Worm (Caenorhabditis elegans): ENCODE measurements around the gene F13H8.11.

The F13H8.11 gene

ce11 chrII:6259867-6260266 is at the start of gene F13H8.11:
Gene F13H8.11 (minus strand): TSS chrII:6260021.
- TF ChIP-seq unc-62 (GFP tag; optimal IDR thresholded peaks at IDR 0.05) = no peak

- no peak for TF ChIP-seq unc-62 (GFP tag; optimal IDR thresholded peaks at IDR 0.05)
These were observed 49.4 kb upstream of the F13H8.11 start, which contains the start of gene glb-10 for ce11 chrII:6309198-6309597. Gene glb-10 (minus strand): TSS chrII:6309298.

ce11 chrII:6306125-6306524 is 46.3 kb upstream of the F13H8.11 start, which contains the start of gene C29F5.8:
Gene C29F5.8 (plus strand): TSS chrII:6306425.
- TF ChIP-seq unc-62 (GFP tag; optimal IDR thresholded peaks at IDR 0.05) = no peak

ce11 chrII:6303209-6303740 is 43.5 kb upstream of the F13H8.11 start, which contains the start of gene C29F5.1:
Gene C29F5.1 (plus strand): TSS chrII:6303525.
- no peak for TF ChIP-seq unc-62 (GFP tag; optimal IDR thresholded peaks at IDR 0.05)

ce11 chrII:6294261-6294660 is 34.4 kb upstream of the F13H8.11 start, which contains the start of gene mps-1:
Gene mps-1 (minus strand): TSS chrII:6294361.
- TF ChIP-seq unc-62 (GFP tag; optimal IDR thresholded peaks at IDR 0.05) = no peak

- TF ChIP-seq unc-62 (GFP tag; optimal IDR thresholded peaks at IDR 0.05) = no peak
These were observed 32.7 kb upstream of the F13H8.11 start, which contains the start of gene nyn-3 for ce11 chrII:6292527-6292926. Gene nyn-3 (minus strand): TSS chrII:6292627.

ce11 chrII:6290047-6290582 is 30.3 kb upstream of the F13H8.11 start, which contains the start of gene upb-1:
Gene upb-1 (minus strand): TSS chrII:6290097.
- TF ChIP-seq unc-62 (GFP tag; optimal IDR thresholded peaks at IDR 0.05) = no peak

ce11 chrII:6288104-6288503 is 28.3 kb upstream of the F13H8.11 start:
- no peak for TF ChIP-seq unc-62 (GFP tag; optimal IDR thresholded peaks at IDR 0.05)

- no peak for TF ChIP-seq unc-62 (GFP tag; optimal IDR thresholded peaks at IDR 0.05)
These were observed 27.0 kb upstream of the F13H8.11 start, which contains the start of gene F13H8.6 for ce11 chrII:6286865-6287264. Gene F13H8.6 (minus strand): TSS chrII:6286965.

ce11 chrII:6283074-6283473 is 23.3 kb upstream of the F13H8.11 start, which contains the start of gene F13H8.1:
Gene F13H8.1 (plus strand): TSS chrII:6283384.
- TF ChIP-seq unc-62 (GFP tag; optimal IDR thresholded peaks at IDR 0.05) = no peak

- TF ChIP-seq unc-62 (GFP tag; optimal IDR thresholded peaks at IDR 0.05) = no peak
These were observed 22.1 kb upstream of the F13H8.11 start for ce11 chrII:6281903-6282302.

ce11 chrII:6281002-6281401 is 21.2 kb upstream of the F13H8.11 start, which contains the start of gene scly-1:
Gene scly-1 (minus strand): TSS chrII:6281102.
- TF ChIP-seq unc-62 (GFP tag; optimal IDR thresholded peaks at IDR 0.05) = no peak

ce11 chrII:6273916-6274315 is 14.1 kb upstream of the F13H8.11 start, which contains the start of gene bpl-1:
Gene bpl-1 (plus strand): TSS chrII:6274216.
- no peak for TF ChIP-seq unc-62 (GFP tag; optimal IDR thresholded peaks at IDR 0.05)

ce11 chrII:6269805-6270414 is 10.1 kb upstream of the F13H8.11 start, which contains the start of gene F13H8.2:
Gene F13H8.2 (plus strand): TSS chrII:6270364.
- TF ChIP-seq unc-62 (GFP tag; optimal IDR thresholded peaks at IDR 0.05) = no peak

ce11 chrII:6267983-6268382 is 8.2 kb upstream of the F13H8.11 start, which contains the start of gene F13H8.8:
Gene F13H8.8 (minus strand): TSS chrII:6268083.
- TF ChIP-seq unc-62 (GFP tag; optimal IDR thresholded peaks at IDR 0.05) = no peak

ce11 chrII:6263685-6264084 is 3.9 kb upstream of the F13H8.11 start, which contains the start of gene F13H8.3:
Gene F13H8.3 (plus strand): TSS chrII:6263985.
- TF ChIP-seq unc-62 (GFP tag; optimal IDR thresholded peaks at IDR 0.05) = no peak
